Fruit fly (Drosophila melanogaster) whole organism, embryonic: ENCODE data around the gene nol.

Experiments used
- CG10209 ChIP-seq: fragments of 200-800 bp; sonication (Bioruptor generic); optimal IDR thresholded peaks from 3 replicates; lab custom pipeline; 2017; ENCODE audit warnings: missing biosample characterization, mild to moderate bottlenecking, missing genetic modification characterization, missing genetic modification reagents
- CG12219 ChIP-seq: fragments of 200-800 bp; sonication (Bioruptor generic); optimal IDR thresholded peaks from 3 replicates; lab custom pipeline; 2018; ENCODE audit warnings: missing biosample characterization, mild to moderate bottlenecking, missing genetic modification characterization
- CG12299 ChIP-seq: fragments of 200-800 bp; sonication (Bioruptor generic); optimal IDR thresholded peaks from 2 replicates; lab custom pipeline; 2018; ENCODE audit warnings: missing biosample characterization, mild to moderate bottlenecking, missing genetic modification characterization
- CG1233 ChIP-seq: fragments of 200-800 bp; sonication (Bioruptor generic); optimal IDR thresholded peaks from 4 replicates; lab custom pipeline; 2018; ENCODE audit warnings: missing biosample characterization, mild to moderate bottlenecking, missing genetic modification characterization
- CG13296 ChIP-seq: fragments of 200-800 bp; sonication (Bioruptor generic); optimal IDR thresholded peaks from 3 replicates; lab custom pipeline; 2018; ENCODE audit warnings: missing biosample characterization, mild to moderate bottlenecking, missing genetic modification characterization
- CG13424 ChIP-seq: fragments of 200-800 bp; sonication (Bioruptor generic); optimal IDR thresholded peaks from 2 replicates; lab custom pipeline; 2019; ENCODE audit warnings: missing biosample characterization, mild to moderate bottlenecking, missing genetic modification characterization, moderate library complexity
- CG15601 ChIP-seq: fragments of 200-800 bp; sonication (Bioruptor generic); optimal IDR thresholded peaks from 3 replicates; lab custom pipeline; 2019; ENCODE audit warnings: missing biosample characterization, mild to moderate bottlenecking, missing genetic modification characterization, moderate library complexity
- CG16779 ChIP-seq: fragments of 200-800 bp; sonication (Bioruptor generic); IDR thresholded peaks from 2 replicates; pipeline ENCODE4 v1.3.6; 2022; ENCODE audit warnings: missing biosample characterization, missing genetic modification characterization
- CG2875 ChIP-seq: fragments of 200-800 bp; sonication (Bioruptor generic); optimal IDR thresholded peaks from 2 replicates; lab custom pipeline; 2017; ENCODE audit warnings: missing biosample characterization, mild to moderate bottlenecking, missing genetic modification characterization, missing genetic modification reagents
- CG2889 ChIP-seq: fragments of 200-800 bp; sonication (Bioruptor generic); IDR thresholded peaks from 3 replicates; pipeline ENCODE4 v1.3.6; 2022; ENCODE audit warnings: missing biosample characterization, missing genetic modification characterization
- CG34376 ChIP-seq: fragments of 200-800 bp; sonication (Bioruptor generic); optimal IDR thresholded peaks from 2 replicates; lab custom pipeline; 2018; ENCODE audit warnings: missing biosample characterization, mild to moderate bottlenecking, missing genetic modification characterization
- CG34422 ChIP-seq: fragments of 200-800 bp; sonication (Bioruptor generic); IDR thresholded peaks from 3 replicates; pipeline ENCODE4 v1.3.6; 2022; ENCODE audit warnings: missing biosample characterization, missing genetic modification characterization
- CG4404 ChIP-seq: fragments of 200-800 bp; sonication (Bioruptor generic); IDR thresholded peaks from 2 replicates; pipeline ENCODE4 v1.3.6; 2022; ENCODE audit warnings: missing biosample characterization, missing genetic modification characterization
- CG4617 ChIP-seq: fragments of 200-800 bp; sonication (Bioruptor generic); optimal IDR thresholded peaks from 3 replicates; lab custom pipeline; 2016; ENCODE audit warnings: missing biosample characterization, missing genetic modification characterization, borderline replicate concordance
- CG4820 ChIP-seq: fragments of 200-800 bp; sonication (Bioruptor generic); optimal IDR thresholded peaks from 3 replicates; lab custom pipeline; 2016; ENCODE audit warnings: missing biosample characterization, missing genetic modification characterization
- CG4854 ChIP-seq: fragments of 200-800 bp; sonication (Bioruptor generic); optimal IDR thresholded peaks from 2 replicates; lab custom pipeline; 2016; ENCODE audit warnings: missing biosample characterization, missing genetic modification characterization, inconsistent platforms
- CG6683 ChIP-seq: fragments of 200-800 bp; sonication (Bioruptor generic); optimal IDR thresholded peaks from 2 replicates; lab custom pipeline; 2017; ENCODE audit warnings: missing biosample characterization, mild to moderate bottlenecking, missing genetic modification characterization, missing genetic modification reagents
- CG6813 ChIP-seq: fragments of 200-800 bp; sonication (Bioruptor generic); optimal IDR thresholded peaks from 2 replicates; lab custom pipeline; 2017; ENCODE audit warnings: missing biosample characterization, missing genetic modification characterization, mild to moderate bottlenecking, moderate library complexity, missing genetic modification reagents
- CG7271 ChIP-seq: fragments of 200-800 bp; sonication (Bioruptor generic); optimal IDR thresholded peaks from 2 replicates; lab custom pipeline; 2018; ENCODE audit warnings: missing biosample characterization, mild to moderate bottlenecking, missing genetic modification characterization, moderate library complexity
- CG8281 ChIP-seq: fragments of 200-800 bp; sonication (Bioruptor generic); optimal IDR thresholded peaks from 2 replicates; lab custom pipeline; 2018; ENCODE audit warnings: missing biosample characterization, mild to moderate bottlenecking, missing genetic modification characterization, moderate library complexity
- CHES-1-like ChIP-seq: fragments of 200-800 bp; sonication (Bioruptor generic); optimal IDR thresholded peaks from 2 replicates; lab custom pipeline; 2016; ENCODE audit warnings: missing biosample characterization, missing genetic modification characterization
- CrebB ChIP-seq: fragments of 200-800 bp; sonication (Bioruptor generic); optimal IDR thresholded peaks from 3 replicates; lab custom pipeline; 2018; ENCODE audit warnings: missing biosample characterization, mild to moderate bottlenecking, missing genetic modification characterization
- Dip2 ChIP-seq: fragments of 200-800 bp; sonication (Bioruptor generic); IDR thresholded peaks from 2 replicates; pipeline ENCODE4 v1.3.6; 2022; ENCODE audit warnings: missing biosample characterization, missing genetic modification characterization
- E2f2 ChIP-seq: fragments of 200-800 bp; sonication (Bioruptor generic); IDR thresholded peaks from 2 replicates; pipeline ENCODE4 v1.3.6; 2022; ENCODE audit warnings: missing biosample characterization, missing genetic modification characterization
- HmgZ ChIP-seq: fragments of 200-800 bp; sonication (Bioruptor generic); optimal IDR thresholded peaks from 2 replicates; lab custom pipeline; 2018; ENCODE audit warnings: missing biosample characterization, mild to moderate bottlenecking, missing genetic modification characterization
- Nf-YB ChIP-seq: fragments of 200-800 bp; sonication (Bioruptor generic); optimal IDR thresholded peaks from 3 replicates; lab custom pipeline; 2019; ENCODE audit warnings: missing biosample characterization, mild to moderate bottlenecking, missing genetic modification characterization, moderate library complexity
- Side ChIP-seq: fragments of 200-800 bp; sonication (Bioruptor generic); optimal IDR thresholded peaks from 2 replicates; lab custom pipeline; 2016; ENCODE audit warnings: missing biosample characterization, missing genetic modification characterization
- Sin3A ChIP-seq: fragments of >200 bp; optimal IDR thresholded peaks from 2 replicates; lab custom pipeline; 2018
- Stat92E ChIP-seq, 3 experiments: fragments of >200 bp in 2 of 3; fragments of 200-800 bp in 1 of 3; sonication (Bioruptor generic) in 1 of 3; optimal IDR thresholded peaks; 2 replicates each; lab custom pipeline; 2017 to 2019; ENCODE audit warnings: missing biosample characterization in 3 of 3, missing genetic modification characterization in 3 of 3, mild to moderate bottlenecking in 1 of 3, moderate library complexity in 1 of 3
- ac ChIP-seq: fragments of 200-800 bp; sonication (Bioruptor generic); optimal IDR thresholded peaks from 3 replicates; lab custom pipeline; 2017; ENCODE audit warnings: missing biosample characterization, mild to moderate bottlenecking, missing genetic modification characterization
- gcm ChIP-seq: fragments of 200-800 bp; sonication (Bioruptor generic); optimal IDR thresholded peaks from 2 replicates; lab custom pipeline; 2019; ENCODE audit warnings: missing biosample characterization, mild to moderate bottlenecking, missing genetic modification characterization, moderate library complexity
- gt ChIP-seq: fragments of 200-800 bp; sonication (Bioruptor generic); IDR thresholded peaks from 2 replicates; pipeline ENCODE4 v1.3.6; 2022; ENCODE audit warnings: missing biosample characterization, missing genetic modification characterization
- ham ChIP-seq: fragments of 200-800 bp; sonication (Bioruptor generic); IDR thresholded peaks from 2 replicates; pipeline ENCODE4 v1.3.6; 2022; ENCODE audit warnings: missing biosample characterization, missing genetic modification characterization
- hkb ChIP-seq, 2 experiments: fragments of 200-800 bp in 1 of 2; fragments of >200 bp in 1 of 2; sonication (Bioruptor generic) in 1 of 2; IDR thresholded peaks in 1 of 2; optimal IDR thresholded peaks in 1 of 2; 2 replicates each; pipeline versions ENCODE4 v1.3.6 to Lab custom; 2017 to 2022; ENCODE audit warnings: missing biosample characterization in 1 of 2, missing genetic modification characterization in 1 of 2
- insv ChIP-seq, 2 experiments: fragments of 200-800 bp; sonication (Bioruptor generic); optimal IDR thresholded peaks; 3 replicates each; lab custom pipeline; 2016 to 2018; ENCODE audit warnings: missing biosample characterization in 2 of 2, missing genetic modification characterization in 2 of 2
- kah ChIP-seq: fragments of 200-800 bp; sonication (Bioruptor generic); optimal IDR thresholded peaks from 2 replicates; lab custom pipeline; 2018; ENCODE audit warnings: missing biosample characterization, mild to moderate bottlenecking, missing genetic modification characterization
- ken ChIP-seq: fragments of 200-800 bp; sonication (Bioruptor generic); IDR thresholded peaks from 3 replicates; pipeline ENCODE4 v1.3.6; 2022; ENCODE audit warnings: missing biosample characterization, missing genetic modification characterization
- mirr ChIP-seq: fragments of 200-800 bp; sonication (Bioruptor generic); optimal IDR thresholded peaks from 3 replicates; lab custom pipeline; 2018; ENCODE audit warnings: missing biosample characterization, mild to moderate bottlenecking, missing genetic modification characterization
- nmo ChIP-seq: fragments of 200-800 bp; sonication (Bioruptor generic); optimal IDR thresholded peaks from 2 replicates; lab custom pipeline; 2018; ENCODE audit warnings: missing biosample characterization, mild to moderate bottlenecking, missing genetic modification characterization, moderate library complexity
- nom ChIP-seq: fragments of 200-800 bp; sonication (Bioruptor generic); optimal IDR thresholded peaks from 2 replicates; lab custom pipeline; 2017; ENCODE audit warnings: missing biosample characterization, missing genetic modification characterization, mild to moderate bottlenecking, moderate library complexity, missing genetic modification reagents
- pum ChIP-seq: fragments of 200-800 bp; sonication (Bioruptor generic); optimal IDR thresholded peaks from 2 replicates; lab custom pipeline; 2016; ENCODE audit warnings: missing biosample characterization, missing genetic modification characterization
- sc ChIP-seq, 3 experiments: fragments of >200 bp in 2 of 3; fragments of 200-800 bp in 1 of 3; sonication (Bioruptor generic) in 1 of 3; optimal IDR thresholded peaks; 2 replicates in 2 of 3; 3 replicates in 1 of 3; lab custom pipeline; 2017; ENCODE audit warnings: mild to moderate bottlenecking in 1 of 3, missing biosample characterization in 1 of 3, missing genetic modification characterization in 1 of 3, missing genetic modification reagents in 1 of 3
- schlank ChIP-seq: fragments of 200-800 bp; sonication (Bioruptor generic); optimal IDR thresholded peaks from 2 replicates; lab custom pipeline; 2018; ENCODE audit warnings: missing biosample characterization, mild to moderate bottlenecking, missing genetic modification characterization
- slou ChIP-seq: fragments of 200-800 bp; sonication (Bioruptor generic); optimal IDR thresholded peaks from 3 replicates; lab custom pipeline; 2016; ENCODE audit warnings: missing biosample characterization, missing genetic modification characterization
- tgo ChIP-seq: fragments of 200-800 bp; sonication (Bioruptor generic); IDR thresholded peaks from 3 replicates; pipeline ENCODE4 v1.3.6; 2022; ENCODE audit warnings: missing biosample characterization, missing genetic modification characterization
- toy ChIP-seq: fragments of 200-800 bp; sonication (Bioruptor generic); IDR thresholded peaks from 2 replicates; pipeline ENCODE4 v1.3.6; 2022; ENCODE audit warnings: missing biosample characterization, missing genetic modification characterization
- twi ChIP-seq: fragments of 200-800 bp; optimal IDR thresholded peaks from 2 replicates; lab custom pipeline; 2019; ENCODE audit warnings: missing biosample characterization, mild to moderate bottlenecking, missing genetic modification characterization, moderate library complexity
- yki ChIP-seq: fragments of >200 bp; optimal IDR thresholded peaks from 3 replicates; lab custom pipeline; 2018
- zfh1 ChIP-seq: fragments of 200-800 bp; sonication (Bioruptor generic); IDR thresholded peaks from 3 replicates; pipeline ENCODE4 v1.3.6; 2022; ENCODE audit warnings: missing biosample characterization, missing genetic modification characterization

Gene nol

DNA sequence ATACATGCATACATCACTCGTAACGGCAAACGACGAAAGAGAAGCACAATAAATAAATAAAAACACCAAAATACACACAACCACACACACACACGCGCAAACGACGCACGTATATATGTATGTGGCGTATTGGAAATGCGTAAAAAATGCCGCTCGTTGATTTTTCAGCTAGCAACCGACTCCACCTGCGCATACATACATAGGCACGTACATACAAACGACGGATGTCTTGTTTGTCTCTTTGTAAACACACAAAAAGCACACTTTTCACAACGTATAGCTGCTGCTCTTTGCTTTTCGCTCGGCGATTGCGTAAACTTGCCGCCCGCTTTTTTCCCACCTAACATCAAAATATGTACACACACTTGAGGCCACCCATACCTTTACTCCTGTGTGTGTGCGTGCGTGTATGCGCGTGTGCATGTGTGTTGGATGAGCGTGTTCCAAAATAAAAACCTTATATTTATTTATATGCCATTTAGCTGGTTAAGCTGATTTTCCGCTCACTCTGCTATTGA lies 10.7 kb upstream of the nol start (continued):
- TF ChIP-seq mirr, result peak; percentile 91
- peak; percentile 38 for TF ChIP-seq CG13424 (tag; lab: Kevin White, UChicago)
- TF ChIP-seq yki (lab: Kevin White, UChicago), result no peak
- TF ChIP-seq zfh1 (GFP tag; lab: Robert Waterston, UW), result 0 out of 3 replicates have a peak, but pooled peaks have one; percentile 18
- no peak for TF ChIP-seq gt
- peak; percentile 58; the same call in 1 of the 3 replicates for TF ChIP-seq CG34422 (GFP tag; lab: Robert Waterston, UW)
- no peak for TF ChIP-seq slou (GFP tag; lab: Kevin White, UChicago)
- peak in 1 of 2 experiments; percentile 62 for TF ChIP-seq insv (GFP tag; optimal IDR thresholded peaks at IDR 0.05; lab: Kevin White, UChicago)
- peak; percentile 35 for TF ChIP-seq CG2875 (GFP tag; lab: Kevin White, UChicago)
- TF ChIP-seq E2f2 (GFP tag; lab: Robert Waterston, UW), result peak; percentile 17; the same call in 1 of the 2 replicates
- peak; percentile 66 for TF ChIP-seq CG12299
- TF ChIP-seq CG34376 (GFP tag; lab: Kevin White, UChicago), result peak; percentile 78
- no peak for TF ChIP-seq tgo (GFP tag; lab: Robert Waterston, UW)
- no peak for TF ChIP-seq Nf-YB (GFP tag; lab: Kevin White, UChicago)
- TF ChIP-seq CG12219, result peak; percentile 13
- TF ChIP-seq CG7271 (tag; lab: Kevin White, UChicago), result peak; percentile 33
- no peak for TF ChIP-seq nom (GFP tag; lab: Kevin White, UChicago)
- TF ChIP-seq CG4617 (GFP tag; lab: Kevin White, UChicago), result no peak
- TF ChIP-seq kah (GFP tag; lab: Kevin White, UChicago), result peak; percentile 60
- TF ChIP-seq ham, result no peak
- TF ChIP-seq gcm (GFP tag; lab: Kevin White, UChicago), result peak; percentile 45
- TF ChIP-seq CHES-1-like (GFP tag; lab: Kevin White, UChicago), result peak; percentile 27
- no peak for TF ChIP-seq CG2889 (GFP tag; lab: Robert Waterston, UW)
- peak; percentile 1 for TF ChIP-seq CG8281 (tag; lab: Kevin White, UChicago)
- TF ChIP-seq twi (tag; lab: Kevin White, UChicago), result peak; percentile 19
- peak; percentile 48 for TF ChIP-seq HmgZ (tag; lab: Kevin White, UChicago)
- TF ChIP-seq pum (GFP tag; lab: Kevin White, UChicago), result no peak
- TF ChIP-seq ken (GFP tag; lab: Robert Waterston, UW), result no peak
- peak in 1 of 3 experiments; percentile 90 for TF ChIP-seq Stat92E (GFP tag; optimal IDR thresholded peaks at IDR 0.05; lab: Kevin White, UChicago)
- peak; percentile 71 for TF ChIP-seq CG6813 (GFP tag; lab: Kevin White, UChicago)
- no peak for TF ChIP-seq sc (optimal IDR thresholded peaks at IDR 0.05; lab: Kevin White, UChicago)
- peak; percentile 42 for TF ChIP-seq sc (GFP tag; optimal IDR thresholded peaks at IDR 0.05; lab: Kevin White, UChicago)
- TF ChIP-seq Sin3A (lab: Kevin White, UChicago), result no peak
- TF ChIP-seq CG16779 (GFP tag; lab: Robert Waterston, UW), result no peak
- TF ChIP-seq CrebB (tag; lab: Kevin White, UChicago), result peak; percentile 47
- no peak for TF ChIP-seq Dip2 (GFP tag; lab: Robert Waterston, UW)
- TF ChIP-seq hkb (optimal IDR thresholded peaks at IDR 0.05; lab: Kevin White, UChicago), result no peak
- 0 out of 2 replicates have a peak, but pooled peaks have one; percentile 13 for TF ChIP-seq hkb (GFP tag; IDR thresholded peaks at IDR 0.05; lab: Robert Waterston, UW)
- TF ChIP-seq CG10209 (GFP tag; lab: Kevin White, UChicago), result peak; percentile 30
- peak; percentile 49 for TF ChIP-seq ac (GFP tag; lab: Kevin White, UChicago)
- peak; percentile 57 for TF ChIP-seq CG1233 (GFP tag; lab: Kevin White, UChicago)
- TF ChIP-seq CG4820 (GFP tag; lab: Kevin White, UChicago), result no peak
- peak; percentile 29 for TF ChIP-seq Side
- peak; percentile 64 for TF ChIP-seq CG13296 (GFP tag; lab: Kevin White, UChicago)
- TF ChIP-seq CG4854 (GFP tag; lab: Kevin White, UChicago), result no peak
- TF ChIP-seq schlank (tag; lab: Kevin White, UChicago), result peak; percentile 59
- peak; percentile 64 for TF ChIP-seq CG6683 (GFP tag; lab: Kevin White, UChicago)
- peak; percentile 14 for TF ChIP-seq nmo (GFP tag; lab: Kevin White, UChicago)
- TF ChIP-seq CG15601, result peak; percentile 65
- no peak for TF ChIP-seq CG4404 (GFP tag; lab: Robert Waterston, UW)
- no peak for TF ChIP-seq toy (GFP tag; lab: Robert Waterston, UW)
